Worm (Caenorhabditis elegans): ENCODE data around the gene nlf-1.

nlf-1 gene

ce11 chrX:1026722-1027121, 9.4 kb upstream of the nlf-1 start (continued):
- TF ChIP-seq fkh-8 (tag; optimal IDR thresholded peaks at IDR 0.05) (no peak), nhr-90 (tag; optimal IDR thresholded peaks at IDR 0.05; ENCODE audit: poor library complexity) (peak; percentile 26), egl-27 (tag; optimal IDR thresholded peaks at IDR 0.05) (no peak), sup-37 (GFP tag; optimal IDR thresholded peaks at IDR 0.05) (no peak), unc-98 (GFP tag; IDR thresholded peaks at IDR 0.05) (no peak), nhr-71 (tag; optimal IDR thresholded peaks at IDR 0.05) (peak; percentile 74)

ce11 chrX:1025010-1025409, 7.6 kb upstream of the nlf-1 start, which contains the start of gene F55A4.3:
Gene F55A4.3, minus strand, starts transcription at chrX:1025110.
- TF ChIP-seq ztf-4 (tag; optimal IDR thresholded peaks at IDR 0.05): no peak

- no peak for TF ChIP-seq nhr-76 (tag; optimal IDR thresholded peaks at IDR 0.05)
- no peak for TF ChIP-seq xbp-1 (tag; optimal IDR thresholded peaks at IDR 0.05)
- no peak for TF ChIP-seq lin-39 (tag; optimal IDR thresholded peaks at IDR 0.05)
- TF ChIP-seq skn-1 (tag; optimal IDR thresholded peaks at IDR 0.05): peak; percentile 35
- no peak for TF ChIP-seq lsy-2 (tag; optimal IDR thresholded peaks at IDR 0.05)
- peak; percentile 31 for TF ChIP-seq fkh-10 (GFP tag; optimal IDR thresholded peaks at IDR 0.05)
- peak; percentile 14; the same call in 1 of the 2 replicates for TF ChIP-seq isw-1 (GFP tag; IDR thresholded peaks at IDR 0.05)
- no peak for TF ChIP-seq ces-1 (GFP tag; optimal IDR thresholded peaks at IDR 0.05)
- TF ChIP-seq hlh-4 (tag; optimal IDR thresholded peaks at IDR 0.05): no peak
- TF ChIP-seq swsn-7 (tag; optimal IDR thresholded peaks at IDR 0.05): peak; percentile 23
- TF ChIP-seq rnt-1 (tag; optimal IDR thresholded peaks at IDR 0.05): peak; percentile 5
- peak; percentile 86 for TF ChIP-seq lin-14 (GFP tag; optimal IDR thresholded peaks at IDR 0.05)
- peak; percentile 41 for TF ChIP-seq fkh-8 (tag; optimal IDR thresholded peaks at IDR 0.05)
- peak; percentile 53 for TF ChIP-seq ceh-8 (GFP tag; optimal IDR thresholded peaks at IDR 0.05)
- peak in 1 of 3 experiments; percentile 33 for TF ChIP-seq ceh-82 (tag; optimal IDR thresholded peaks at IDR 0.05)
- TF ChIP-seq elt-3 (tag; optimal IDR thresholded peaks at IDR 0.05): no peak
- no peak for TF ChIP-seq fos-1 (tag; optimal IDR thresholded peaks at IDR 0.05)
- TF ChIP-seq nhr-71 (tag; optimal IDR thresholded peaks at IDR 0.05): peak; percentile 28
- no peak for TF ChIP-seq sox-4 (tag; optimal IDR thresholded peaks at IDR 0.05)
- TF ChIP-seq nhr-47 (tag; optimal IDR thresholded peaks at IDR 0.05): peak; percentile 32
- TF ChIP-seq nhr-237 (tag; optimal IDR thresholded peaks at IDR 0.05): no peak
- TF ChIP-seq nhr-12 (tag; optimal IDR thresholded peaks at IDR 0.05): no peak
- TF ChIP-seq egl-13 (tag; optimal IDR thresholded peaks at IDR 0.05): peak; percentile 11
- TF ChIP-seq zip-4 (GFP tag; optimal IDR thresholded peaks at IDR 0.05): no peak
- no peak for TF ChIP-seq dpl-1 (GFP tag; optimal IDR thresholded peaks at IDR 0.05)
- no peak for TF ChIP-seq fkh-4 (tag; optimal IDR thresholded peaks at IDR 0.05; ENCODE audit: borderline replicate concordance)
- TF ChIP-seq lin-13 (GFP tag; optimal IDR thresholded peaks at IDR 0.05): no peak
- TF ChIP-seq mab-9 (GFP tag; IDR thresholded peaks at IDR 0.05): peak; percentile 64; the same call in 1 of the 2 replicates
Measured at ce11 chrX:1021835-1022311, 4.5 kb upstream of the nlf-1 start.

- no peak for TF ChIP-seq nhr-84 (tag; optimal IDR thresholded peaks at IDR 0.05)
- no peak for TF ChIP-seq ets-5 (GFP tag; IDR thresholded peaks at IDR 0.05)
- TF ChIP-seq rnt-1 (tag; optimal IDR thresholded peaks at IDR 0.05): no peak
- no peak for TF ChIP-seq ceh-82 (tag; optimal IDR thresholded peaks at IDR 0.05)
- TF ChIP-seq nhr-20 (tag; optimal IDR thresholded peaks at IDR 0.05): no peak
- TF ChIP-seq unc-30 (tag; optimal IDR thresholded peaks at IDR 0.05): no peak
- TF ChIP-seq snpc-4 (tag; optimal IDR thresholded peaks at IDR 0.05): no peak
- TF ChIP-seq ceh-90 (tag; optimal IDR thresholded peaks at IDR 0.05): no peak
- TF ChIP-seq unc-130 (tag; optimal IDR thresholded peaks at IDR 0.05): no peak
- TF ChIP-seq nhr-90 (tag; optimal IDR thresholded peaks at IDR 0.05; ENCODE audit: poor library complexity): no peak
- no peak for TF ChIP-seq F16B12.6 (tag; optimal IDR thresholded peaks at IDR 0.05)
- no peak for TF ChIP-seq aha-1 (tag; optimal IDR thresholded peaks at IDR 0.05)
- TF ChIP-seq nhr-237 (tag; optimal IDR thresholded peaks at IDR 0.05): no peak
- TF ChIP-seq jun-1 (tag; optimal IDR thresholded peaks at IDR 0.05): no peak
- TF ChIP-seq mep-1 (tag; optimal IDR thresholded peaks at IDR 0.05): peak; percentile 28
- TF ChIP-seq pax-3 (tag; optimal IDR thresholded peaks at IDR 0.05): no peak
- no peak for TF ChIP-seq aly-2 (tag; optimal IDR thresholded peaks at IDR 0.05)
- TF ChIP-seq lin-13 (GFP tag; optimal IDR thresholded peaks at IDR 0.05): no peak
- no peak for TF ChIP-seq nhr-12 (tag; optimal IDR thresholded peaks at IDR 0.05)
- TF ChIP-seq snu-23 (GFP tag; optimal IDR thresholded peaks at IDR 0.05): peak; percentile 1
- TF ChIP-seq C04F5.9 (tag; optimal IDR thresholded peaks at IDR 0.05): no peak
- no peak for TF ChIP-seq lin-39 (tag; optimal IDR thresholded peaks at IDR 0.05)
Measured at ce11 chrX:1018586-1018985, 1.2 kb upstream of the nlf-1 start.
